Fruit fly (Drosophila melanogaster): ENCODE measurements around the gene Snx6.

Gene Snx6

DNA sequence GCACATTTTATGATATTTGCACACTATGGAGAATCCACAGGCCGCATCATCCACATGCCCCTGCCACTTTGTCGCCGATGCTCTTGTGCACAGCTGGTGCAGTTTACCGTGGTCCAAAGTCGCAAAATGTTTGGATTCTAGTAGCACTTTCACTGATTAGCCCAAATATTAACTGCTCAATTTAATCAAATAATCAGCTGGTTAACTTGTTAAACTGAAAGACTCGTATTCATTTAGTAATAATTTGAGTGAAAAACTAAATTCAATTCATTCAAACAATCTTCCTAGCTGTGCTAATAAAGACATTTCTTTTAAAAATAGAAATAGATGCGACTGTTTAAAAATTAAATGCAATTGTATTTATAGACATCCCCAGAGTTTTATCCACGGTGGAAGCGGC, 52.5 kb downstream of the Snx6 start:
- TF ChIP-seq Pif1A (GFP tag; optimal IDR thresholded peaks at IDR 0.05) (peak; percentile 12), rn (GFP tag; IDR thresholded peaks at IDR 0.05) (no peak), CG14655 (GFP tag; optimal IDR thresholded peaks at IDR 0.05) (peak; percentile 30), Ets98B (GFP tag; IDR thresholded peaks at IDR 0.05) (no peak), CG8301 (tag; optimal IDR thresholded peaks at IDR 0.05) (peak; percentile 25), gl (tag; optimal IDR thresholded peaks at IDR 0.05) (no peak)
